Worm (Caenorhabditis elegans): ENCODE results near the gene Y15E3A.5.
A peak's percentile ranks its signal among the peaks of the same experiment; 100 is the strongest.

Gene Y15E3A.5

ce11 chrX:15297396-15297827 is 42.9 kb upstream of the Y15E3A.5 start (continued):
- peak; percentile 62 for TF ChIP-seq K09A11.1 (tag; optimal IDR thresholded peaks at IDR 0.05; ENCODE audit: insufficient read depth)
- TF ChIP-seq ztf-16 (tag; optimal IDR thresholded peaks at IDR 0.05) = peak; percentile 23
- no peak for TF ChIP-seq ceh-22 (tag; optimal IDR thresholded peaks at IDR 0.05)
- TF ChIP-seq C38D4.7 (GFP tag; optimal IDR thresholded peaks at IDR 0.05) = peak; percentile 57
- TF ChIP-seq rnt-1 (tag; optimal IDR thresholded peaks at IDR 0.05) = peak; percentile 12
- no peak for TF ChIP-seq ceh-30 (tag; optimal IDR thresholded peaks at IDR 0.05)
- peak; percentile 79 for TF ChIP-seq pat-9 (tag; optimal IDR thresholded peaks at IDR 0.05)
- TF ChIP-seq T23F11.4 (GFP tag; optimal IDR thresholded peaks at IDR 0.05) = peak; percentile 31
- no peak for TF ChIP-seq syd-9 (tag; optimal IDR thresholded peaks at IDR 0.05)
- no peak for TF ChIP-seq nfya-1 (tag; optimal IDR thresholded peaks at IDR 0.05)
- TF ChIP-seq ceh-24 (tag; optimal IDR thresholded peaks at IDR 0.05) = peak; percentile 28
- peak; percentile 57 for TF ChIP-seq ceh-18 (tag; optimal IDR thresholded peaks at IDR 0.05)
- TF ChIP-seq lin-11 (tag; optimal IDR thresholded peaks at IDR 0.05) = peak; percentile 69
- TF ChIP-seq pax-1 (tag; optimal IDR thresholded peaks at IDR 0.05) = no peak
- peak; percentile 66 for TF ChIP-seq hlh-13 (GFP tag; optimal IDR thresholded peaks at IDR 0.05)
- TF ChIP-seq fkh-10 (GFP tag; optimal IDR thresholded peaks at IDR 0.05) = no peak
- no peak for TF ChIP-seq pros-1 (tag; optimal IDR thresholded peaks at IDR 0.05)
- no peak for TF ChIP-seq ama-1 (optimal IDR thresholded peaks at IDR 0.05)
- peak; percentile 85 for TF ChIP-seq elt-2 (tag; optimal IDR thresholded peaks at IDR 0.05)
- TF ChIP-seq hlh-30 (tag; optimal IDR thresholded peaks at IDR 0.05; ENCODE audit: insufficient read depth) = no peak
- peak; percentile 33 for TF ChIP-seq F13H6.1 (tag; optimal IDR thresholded peaks at IDR 0.05)
- peak; percentile 65 for TF ChIP-seq ceh-34 (tag; optimal IDR thresholded peaks at IDR 0.05)

- TF ChIP-seq hlh-8 (tag; optimal IDR thresholded peaks at IDR 0.05) (no peak), hlh-13 (GFP tag; optimal IDR thresholded peaks at IDR 0.05) (no peak), pha-2 (tag; optimal IDR thresholded peaks at IDR 0.05) (no peak), pag-3 (tag; optimal IDR thresholded peaks at IDR 0.05; ENCODE audit: borderline replicate concordance) (no peak), che-1 (tag; optimal IDR thresholded peaks at IDR 0.05) (no peak), gmeb-2 (tag; optimal IDR thresholded peaks at IDR 0.05) (no peak), sox-2 (GFP tag; IDR thresholded peaks at IDR 0.05) (no peak), ceh-6 (GFP tag; optimal IDR thresholded peaks at IDR 0.05) (no peak), ceh-30 (tag; optimal IDR thresholded peaks at IDR 0.05) (no peak), sdc-2 (tag; optimal IDR thresholded peaks at IDR 0.05) (no peak), hlh-6 (tag; optimal IDR thresholded peaks at IDR 0.05) (no peak), hlh-30 (tag; optimal IDR thresholded peaks at IDR 0.05; ENCODE audit: insufficient read depth) (no peak), C38D4.7 (GFP tag; optimal IDR thresholded peaks at IDR 0.05) (no peak), pqm-1 (tag; optimal IDR thresholded peaks at IDR 0.05) (no peak), pha-4 (tag; optimal IDR thresholded peaks at IDR 0.05) (no peak), sox-4 (tag; optimal IDR thresholded peaks at IDR 0.05) (no peak), nfya-1 (tag; optimal IDR thresholded peaks at IDR 0.05) (no peak)
These were observed 40.4 kb upstream of the Y15E3A.5 start for ce11 chrX:15300002-15300401.

ce11 chrX:15302863-15303262 is 37.5 kb upstream of the Y15E3A.5 start, which contains the start of gene ser-2:
Gene ser-2 (minus strand): TSS chrX:15302963.
- TF ChIP-seq pat-9 (tag; optimal IDR thresholded peaks at IDR 0.05) (no peak), ttx-3 (tag; optimal IDR thresholded peaks at IDR 0.05) (no peak), lin-11 (tag; optimal IDR thresholded peaks at IDR 0.05) (no peak), unc-3 (GFP tag; conservative IDR thresholded peaks at IDR 0.05) (no peak), unc-3 (tag; optimal IDR thresholded peaks at IDR 0.05) (no peak), ceh-9 (tag; optimal IDR thresholded peaks at IDR 0.05) (no peak), unc-55 (GFP tag; optimal IDR thresholded peaks at IDR 0.05) (no peak), pros-1 (tag; optimal IDR thresholded peaks at IDR 0.05) (no peak), K09A11.1 (tag; optimal IDR thresholded peaks at IDR 0.05; ENCODE audit: insufficient read depth) (no peak), madf-2 (tag; optimal IDR thresholded peaks at IDR 0.05) (no peak)
